Worm (Caenorhabditis elegans): ENCODE measurements around the gene dpm-3.

DNA sequence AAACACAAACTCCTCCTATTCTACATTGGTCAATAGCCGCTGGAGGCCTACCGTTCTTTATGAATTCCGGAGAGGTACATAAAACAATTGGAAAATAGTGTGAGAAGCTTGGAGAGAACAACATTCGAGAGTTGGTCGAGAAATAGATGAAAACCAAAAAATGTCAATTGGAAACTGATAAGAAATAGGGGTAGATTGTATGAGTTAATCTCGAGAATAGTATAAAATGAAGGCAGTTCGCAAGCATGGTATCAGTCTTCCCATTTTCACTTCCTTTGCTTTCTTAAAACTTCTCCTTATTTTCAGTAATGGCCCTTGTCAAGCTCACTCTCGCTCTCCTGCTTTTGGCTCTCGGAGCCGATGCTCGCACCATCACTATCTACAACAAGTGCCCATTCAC, 8.5 kb upstream of the dpm-3 start, which contains the start of gene thn-2:
- TF ChIP-seq him-1 (tag; optimal IDR thresholded peaks at IDR 0.05) (no peak), dao-5 (tag; optimal IDR thresholded peaks at IDR 0.05) (no peak)

All from whole organism, L4/young adult.